Worm (Caenorhabditis elegans) whole organism, L4 larva: ENCODE data around the gene clec-183.
A peak's percentile ranks its signal among the peaks of the same experiment; 100 is the strongest.

Experiments used
- D1046.2 ChIP-seq: fragments of 200-800 bp; sonication (Bioruptor generic); IDR thresholded peaks from 2 replicates; pipeline ENCODE4 v1.3.6; 2022; ENCODE audit warnings: missing genetic modification characterization, missing compliant biosample characterization
- F37D6.2 ChIP-seq: sonication (generic microtip); optimal IDR thresholded peaks from 2 replicates; lab custom pipeline; 2016; ENCODE audit warnings: mild to moderate bottlenecking, missing genetic modification characterization, missing compliant biosample characterization
- T26A8.4 ChIP-seq: fragments of 200-800 bp; sonication (Bioruptor generic); IDR thresholded peaks from 2 replicates; pipeline ENCODE4 v1.3.6; 2022; ENCODE audit warnings: missing genetic modification characterization, missing compliant biosample characterization
- Y48G9A.11 ChIP-seq: fragments of 200-800 bp; sonication (Bioruptor generic); IDR thresholded peaks from 2 replicates; pipeline ENCODE4 v1.3.6; 2022; ENCODE audit warnings: missing genetic modification reagents, missing genetic modification characterization, missing compliant biosample characterization
- Y5F2A.4 ChIP-seq: fragments of 200-800 bp; sonication (Bioruptor generic); optimal IDR thresholded peaks from 2 replicates; lab custom pipeline; 2018; ENCODE audit warnings: mild to moderate bottlenecking, missing genetic modification characterization, missing compliant biosample characterization
- Y75B8A.6 ChIP-seq: fragments of 200-800 bp; sonication (Bioruptor generic); IDR thresholded peaks from 2 replicates; pipeline ENCODE4 v1.3.6; 2022; ENCODE audit warnings: missing genetic modification reagents, missing genetic modification characterization, missing compliant biosample characterization
- ZK337.2 ChIP-seq: fragments of 200-800 bp; sonication (Bioruptor generic); IDR thresholded peaks from 2 replicates; pipeline ENCODE4 v1.3.6; 2022; ENCODE audit warnings: missing genetic modification reagents, missing genetic modification characterization, missing compliant biosample characterization
- ama-1 ChIP-seq: fragments of 150-350 bp; optimal IDR thresholded peaks from 2 replicates; lab custom pipeline; 2014; ENCODE audit warnings: inconsistent platforms, mixed read lengths
- attf-4 ChIP-seq: sonication (generic microtip); optimal IDR thresholded peaks from 3 replicates; lab custom pipeline; 2017; ENCODE audit warnings: missing biosample characterization, missing genetic modification characterization
- ceh-20 ChIP-seq: fragments of 200-800 bp; sonication (Bioruptor generic); IDR thresholded peaks from 2 replicates; pipeline ENCODE4 v1.3.6; 2022; ENCODE audit warnings: missing genetic modification reagents, missing genetic modification characterization, missing compliant biosample characterization
- ceh-82 ChIP-seq: sonication (generic microtip); optimal IDR thresholded peaks from 2 replicates; lab custom pipeline; 2017; ENCODE audit warnings: missing biosample characterization, missing genetic modification characterization
- daf-16 ChIP-seq, 3 experiments: sonication (generic microtip); optimal IDR thresholded peaks; 2 replicates each; lab custom pipeline; 2016 to 2017; ENCODE audit warnings: missing genetic modification characterization in 3 of 3, missing genetic modification reagents in 3 of 3, mild to moderate bottlenecking in 2 of 3, missing compliant biosample characterization in 2 of 3, missing biosample characterization in 1 of 3, moderate library complexity in 1 of 3
- dmd-8 ChIP-seq: fragments of 200-800 bp; sonication (Bioruptor generic); IDR thresholded peaks from 2 replicates; pipeline ENCODE4 v1.3.6; 2022; ENCODE audit warnings: missing genetic modification characterization, missing compliant biosample characterization
- dve-1 ChIP-seq: sonication (generic microtip); optimal IDR thresholded peaks from 2 replicates; lab custom pipeline; 2017; ENCODE audit warnings: antibody characterized with exemption, mild to moderate bottlenecking, missing genetic modification characterization, missing compliant biosample characterization; ENCODE audit not compliant: insufficient read depth
- fos-1 ChIP-seq: fragments of 150-350 bp; optimal IDR thresholded peaks from 2 replicates; lab custom pipeline; 2014; ENCODE audit warnings: missing biosample characterization, missing genetic modification characterization
- hmg-1.1 ChIP-seq: fragments of 200-800 bp; sonication (Bioruptor generic); IDR thresholded peaks from 2 replicates; pipeline ENCODE4 v1.3.6; 2022; ENCODE audit warnings: missing genetic modification reagents, missing genetic modification characterization, missing compliant biosample characterization
- jun-1 ChIP-seq: fragments of 150-350 bp; optimal IDR thresholded peaks from 2 replicates; lab custom pipeline; 2014; ENCODE audit warnings: missing biosample characterization, missing genetic modification reagents, missing genetic modification characterization
- lin-38 ChIP-seq: fragments of 200-800 bp; sonication (Bioruptor generic); IDR thresholded peaks from 2 replicates; pipeline ENCODE4 v1.3.6; 2022; ENCODE audit warnings: missing genetic modification reagents, missing genetic modification characterization, missing compliant biosample characterization
- lsy-2 ChIP-seq, 2 experiments: fragments of 150-350 bp in 1 of 2; sonication (generic microtip) in 1 of 2; optimal IDR thresholded peaks; 2 replicates each; lab custom pipeline; 2014 to 2017; ENCODE audit warnings: missing biosample characterization in 2 of 2, missing genetic modification characterization in 2 of 2
- mdt-29 ChIP-seq: fragments of 200-800 bp; sonication (Bioruptor generic); IDR thresholded peaks from 2 replicates; pipeline ENCODE4 v1.3.6; 2022; ENCODE audit warnings: missing genetic modification reagents, missing genetic modification characterization, missing compliant biosample characterization
- mep-1 ChIP-seq: fragments of 150-350 bp; sonication (generic microtip); optimal IDR thresholded peaks from 3 replicates; lab custom pipeline; 2014; ENCODE audit warnings: missing biosample characterization, missing genetic modification characterization
- mes-2 ChIP-seq: sonication (generic microtip); optimal IDR thresholded peaks from 2 replicates; lab custom pipeline; 2016; ENCODE audit warnings: missing genotype, mild to moderate bottlenecking, missing genetic modification characterization, missing compliant biosample characterization; ENCODE audit not compliant: poor library complexity, severe bottlenecking
- mxl-2 ChIP-seq: fragments of 200-800 bp; sonication (Bioruptor generic); conservative IDR thresholded peaks from 2 replicates; pipeline ENCODE4 v1.3.6; 2022; ENCODE audit warnings: missing genetic modification reagents, missing genetic modification characterization, missing compliant biosample characterization
- nhr-10 ChIP-seq: fragments of 150-350 bp; optimal IDR thresholded peaks from 2 replicates; lab custom pipeline; 2014; ENCODE audit warnings: missing biosample characterization, missing genetic modification characterization
- nhr-11 ChIP-seq: fragments of 150-350 bp; optimal IDR thresholded peaks from 2 replicates; lab custom pipeline; 2014; ENCODE audit warnings: missing biosample characterization, missing genetic modification characterization
- nhr-111 ChIP-seq: fragments of 200-800 bp; sonication (Bioruptor generic); optimal IDR thresholded peaks from 2 replicates; lab custom pipeline; 2018; ENCODE audit warnings: mild to moderate bottlenecking, missing genetic modification characterization, missing compliant biosample characterization
- nhr-28 ChIP-seq: fragments of 150-350 bp; optimal IDR thresholded peaks from 2 replicates; lab custom pipeline; 2014; ENCODE audit warnings: missing biosample characterization, missing genetic modification characterization
- nhr-48 ChIP-seq: sonication (generic microtip); optimal IDR thresholded peaks from 2 replicates; lab custom pipeline; 2016; ENCODE audit warnings: mild to moderate bottlenecking, missing genetic modification characterization, missing compliant biosample characterization
- nhr-76 ChIP-seq: fragments of 150-350 bp; optimal IDR thresholded peaks from 2 replicates; lab custom pipeline; 2014; ENCODE audit warnings: missing biosample characterization, missing genetic modification characterization
- nhr-77 ChIP-seq: fragments of 150-350 bp; optimal IDR thresholded peaks from 2 replicates; lab custom pipeline; 2014; ENCODE audit warnings: missing biosample characterization, missing genetic modification characterization
- pha-4 ChIP-seq, 2 experiments: fragments of 150-350 bp in 1 of 2; fragments of 200-800 bp in 1 of 2; sonication (Bioruptor generic) in 1 of 2; IDR thresholded peaks in 1 of 2; optimal IDR thresholded peaks in 1 of 2; 2 replicates each; pipeline versions ENCODE4 v1.3.6 to Lab custom; 2014 to 2022; ENCODE audit warnings: missing genetic modification characterization in 2 of 2, missing genetic modification reagents in 2 of 2, missing biosample characterization in 1 of 2, missing compliant biosample characterization in 1 of 2
- php-3 ChIP-seq: fragments of 200-800 bp; sonication (Bioruptor generic); IDR thresholded peaks from 2 replicates; pipeline ENCODE4 v1.3.6; 2022; ENCODE audit warnings: missing genetic modification reagents, missing genetic modification characterization, missing compliant biosample characterization
- set-16 ChIP-seq: fragments of 200-800 bp; sonication (Bioruptor generic); IDR thresholded peaks from 2 replicates; pipeline ENCODE4 v1.3.6; 2022; ENCODE audit warnings: missing genetic modification reagents, missing genetic modification characterization, missing compliant biosample characterization
- spr-3 ChIP-seq: fragments of 200-800 bp; sonication (Bioruptor generic); optimal IDR thresholded peaks from 2 replicates; lab custom pipeline; 2018; ENCODE audit warnings: mild to moderate bottlenecking, missing genetic modification characterization, missing compliant biosample characterization
- unc-130 ChIP-seq: sonication (generic microtip); optimal IDR thresholded peaks from 2 replicates; lab custom pipeline; 2016; ENCODE audit warnings: missing genetic modification reagents, missing genetic modification characterization, missing compliant biosample characterization
- unc-39 ChIP-seq: sonication (generic microtip); optimal IDR thresholded peaks from 2 replicates; lab custom pipeline; 2017; ENCODE audit warnings: missing biosample characterization, missing genetic modification characterization
- unc-62 ChIP-seq, 3 experiments: fragments of 150-350 bp in 1 of 3; sonication (generic microtip); optimal IDR thresholded peaks in 2 of 3; peaks in 1 of 3; 1 replicate in 1 of 3; 2 replicates in 2 of 3; lab custom pipeline; 2014 to 2017; ENCODE audit warnings: missing biosample characterization in 3 of 3, missing genetic modification characterization in 3 of 3, missing genetic modification reagents in 3 of 3, missing genotype in 1 of 3
- zag-1 ChIP-seq: fragments of 150-350 bp; optimal IDR thresholded peaks from 2 replicates; lab custom pipeline; 2014; ENCODE audit warnings: missing biosample characterization, missing genetic modification characterization
- zfp-2 ChIP-seq: sonication (generic microtip); optimal IDR thresholded peaks from 2 replicates; lab custom pipeline; 2016; ENCODE audit warnings: mild to moderate bottlenecking, missing genetic modification characterization, missing compliant biosample characterization
- ztf-11 ChIP-seq: fragments of 150-350 bp; optimal IDR thresholded peaks from 2 replicates; lab custom pipeline; 2014; ENCODE audit warnings: missing biosample characterization, missing genetic modification characterization

Gene clec-183

DNA sequence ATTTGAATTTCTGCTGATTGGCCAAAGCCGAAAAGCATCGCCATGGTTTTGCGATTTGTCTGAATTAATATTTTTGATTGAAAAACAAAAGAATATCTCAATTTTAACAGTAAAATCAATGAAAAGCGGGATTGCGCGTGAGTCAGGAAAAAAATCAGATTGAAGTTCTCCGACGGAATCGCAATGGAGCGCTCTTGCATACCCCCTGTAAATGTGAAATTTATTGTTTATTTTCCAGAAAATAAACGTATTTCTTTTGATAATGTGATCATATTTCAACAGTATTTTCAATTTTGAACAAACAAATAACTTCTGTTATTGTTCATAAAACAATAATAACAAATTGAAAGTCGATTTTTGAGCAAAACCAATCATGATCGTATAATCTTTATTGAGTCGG, 13.8 kb downstream of the clec-183 start, which contains the start of gene vps-26 (continued):
- TF ChIP-seq pha-4 (GFP tag; IDR thresholded peaks at IDR 0.05; lab: Robert Waterston, UW) (no peak), pha-4 (tag; optimal IDR thresholded peaks at IDR 0.05; lab: Kevin White, UChicago) (no peak), jun-1 (no peak), nhr-11 (no peak), F37D6.2 (tag; lab: Kevin White, UChicago) (no peak), Y5F2A.4 (GFP tag; lab: Kevin White, UChicago) (no peak), php-3 (no peak), ama-1 (lab: Kevin White, UChicago) (peak; percentile 26), dve-1 (tag; lab: Kevin White, UChicago) (peak; percentile 52), spr-3 (no peak), nhr-76 (tag; lab: Kevin White, UChicago) (no peak), unc-62 (GFP tag; optimal IDR thresholded peaks at IDR 0.05 in 1 of 2; lab: Kevin White, UChicago) (peak in 1 of 2 experiments; percentile 23), unc-62 (tag; optimal IDR thresholded peaks at IDR 0.05; lab: Kevin White, UChicago) (no peak), lin-38 (peak; percentile 92), unc-130 (GFP tag; lab: Kevin White, UChicago) (no peak), fos-1 (tag; lab: Kevin White, UChicago) (no peak)
- TF ChIP-seq, all 104 proteins: peak for 11

DNA sequence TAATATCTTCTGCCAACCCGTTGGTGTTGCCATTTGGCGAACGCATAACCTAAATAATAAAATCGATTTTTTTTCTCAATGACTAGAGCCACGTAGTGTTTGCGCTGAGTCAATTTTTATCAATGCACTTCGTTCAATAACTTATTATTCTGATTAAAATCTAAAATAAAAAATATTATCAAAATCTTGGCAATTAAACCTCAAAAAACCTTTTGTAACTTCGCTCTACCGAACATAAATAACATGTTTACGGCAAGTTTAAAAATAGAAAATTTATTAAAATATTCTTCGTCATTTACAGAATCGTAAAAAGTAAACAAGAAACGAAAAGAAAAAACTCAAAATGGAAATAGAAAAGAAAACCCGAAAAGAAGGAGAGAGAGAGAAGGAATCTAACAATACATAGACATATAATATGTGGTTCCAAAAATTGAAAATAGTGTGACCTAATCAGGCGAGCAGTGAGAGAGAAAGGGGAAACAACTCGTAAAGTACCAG, 15.3 kb downstream of the clec-183 start, which contains the start of gene pigc-1:
TSS of gene pigc-1 (minus strand) at position 51 of the 498 bp plus-strand sequence.
- TF ChIP-seq mes-2 (tag; lab: Kevin White, UChicago) (peak; percentile 10), nhr-77 (tag; lab: Kevin White, UChicago) (peak; percentile 31), Y48G9A.11 (GFP tag; lab: Robert Waterston, UW) (peak; percentile 18; the same call in 1 of the 2 replicates), lin-38 (peak; percentile 38), mdt-29 (GFP tag; lab: Robert Waterston, UW) (no peak), daf-16 (GFP tag; optimal IDR thresholded peaks at IDR 0.05; lab: Kevin White, UChicago) (no peak), daf-16 (tag; optimal IDR thresholded peaks at IDR 0.05; lab: Kevin White, UChicago) (peak; percentile 90), nhr-111 (GFP tag; lab: Kevin White, UChicago) (no peak), mep-1 (tag; lab: Kevin White, UChicago) (peak; percentile 6)

DNA sequence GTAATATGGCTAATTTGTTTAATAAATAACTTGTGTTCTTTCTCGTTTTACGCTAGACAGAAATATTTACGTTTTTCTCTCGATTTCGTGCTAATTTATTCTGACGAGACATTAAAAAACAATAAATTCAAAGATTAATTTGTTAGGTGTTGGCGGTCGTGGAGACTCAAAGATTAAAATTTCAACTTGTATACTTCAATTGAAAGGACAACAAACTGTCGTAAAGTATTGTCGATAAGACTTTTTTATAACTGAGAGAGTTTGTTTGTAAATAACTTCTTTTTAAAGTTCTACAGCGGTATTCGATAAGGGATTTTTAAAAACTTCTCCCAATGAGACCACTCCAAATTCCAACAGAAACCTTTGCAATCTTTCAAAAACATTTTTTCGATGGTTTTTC, 25.9 kb downstream of the clec-183 start:
- no peak for TF ChIP-seq attf-4
- no peak for TF ChIP-seq ceh-82
- no peak for TF ChIP-seq daf-16 (GFP tag; optimal IDR thresholded peaks at IDR 0.05; lab: Kevin White, UChicago)
- peak; percentile 94 for TF ChIP-seq daf-16 (tag; optimal IDR thresholded peaks at IDR 0.05; lab: Kevin White, UChicago)
- TF ChIP-seq dve-1 (tag; lab: Kevin White, UChicago) = peak; percentile 19

DNA sequence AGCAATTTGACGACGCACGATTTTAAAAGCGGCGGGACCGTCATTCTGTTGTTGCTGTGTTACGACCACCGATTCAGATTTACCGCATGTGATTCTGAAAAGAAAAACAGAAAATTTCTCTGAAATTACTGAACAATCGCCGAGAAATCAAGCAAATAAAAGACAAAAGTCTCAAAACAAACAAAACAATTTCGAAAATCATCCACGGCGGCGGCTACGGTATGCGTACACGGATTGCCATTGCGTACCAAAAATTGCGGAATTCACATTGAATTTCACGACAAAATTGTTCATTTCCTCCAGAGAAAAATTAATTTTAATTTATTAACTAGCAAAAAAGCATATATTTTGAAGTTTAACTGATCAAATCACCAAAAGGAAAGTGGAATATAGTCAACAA, 38.6 kb downstream of the clec-183 start, which contains the start of gene pezo-1:
TSS of gene pezo-1 (minus strand) at position 101 of the 400 bp plus-strand sequence.
- no peak for TF ChIP-seq nhr-28 (tag; lab: Kevin White, UChicago)
- TF ChIP-seq mep-1 (tag; lab: Kevin White, UChicago) = no peak
- no peak for TF ChIP-seq ztf-11 (tag; lab: Kevin White, UChicago)
- no peak for TF ChIP-seq unc-39 (tag; lab: Kevin White, UChicago)
- peak in 1 of 2 experiments; percentile 48 for TF ChIP-seq lsy-2 (tag; optimal IDR thresholded peaks at IDR 0.05; lab: Kevin White, UChicago)
- TF ChIP-seq, all 104 proteins: peak for 1

DNA sequence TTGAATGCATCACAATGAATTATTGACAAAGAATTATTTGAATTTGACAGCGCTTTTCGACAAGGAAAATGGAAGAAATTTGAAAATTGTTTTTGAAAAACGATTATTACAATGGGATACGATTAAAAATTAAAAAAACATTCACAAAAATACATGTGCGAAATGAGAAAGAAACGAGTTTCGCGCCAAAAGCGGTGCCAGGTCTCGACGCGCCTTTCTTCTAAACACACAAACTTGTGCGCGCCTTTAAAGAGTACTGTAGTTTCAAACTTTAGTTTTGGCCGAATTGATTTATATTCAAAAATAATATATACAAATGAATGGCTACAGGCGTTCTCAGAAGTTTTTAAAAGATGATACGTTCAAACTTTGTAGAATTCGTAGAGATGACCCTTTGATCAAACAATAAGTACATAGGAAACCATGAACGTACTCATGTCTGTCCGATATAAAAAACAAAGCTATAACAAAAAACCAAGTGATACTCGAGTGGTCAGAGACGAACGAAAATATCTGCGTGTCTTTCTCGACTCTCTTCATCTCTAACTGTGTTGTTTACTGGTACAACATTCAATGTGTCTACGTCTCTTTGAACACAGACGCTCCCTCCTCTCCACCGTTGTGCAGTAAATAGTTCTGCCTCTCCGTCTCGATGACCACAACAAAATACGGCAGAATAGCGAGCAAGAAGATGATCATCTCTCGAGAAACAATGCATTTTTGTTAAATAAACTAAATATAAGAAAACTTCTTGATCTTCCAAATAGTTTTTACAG, 40.2 kb downstream of the clec-183 start:
- TF ChIP-seq nhr-10 (tag; lab: Kevin White, UChicago) (no peak), set-16 (GFP tag; lab: Robert Waterston, UW) (no peak), hmg-1.1 (GFP tag; lab: Robert Waterston, UW) (no peak), unc-130 (GFP tag; lab: Kevin White, UChicago) (peak; percentile 4), ceh-20 (GFP tag; lab: Robert Waterston, UW) (no peak), Y75B8A.6 (GFP tag; lab: Robert Waterston, UW) (no peak), dmd-8 (GFP tag; lab: Robert Waterston, UW) (no peak), D1046.2 (no peak), mep-1 (tag; lab: Kevin White, UChicago) (no peak), mxl-2 (GFP tag; lab: Robert Waterston, UW) (no peak), T26A8.4 (GFP tag; lab: Robert Waterston, UW) (no peak), ZK337.2 (GFP tag; lab: Robert Waterston, UW) (no peak), zag-1 (tag; lab: Kevin White, UChicago) (no peak), zfp-2 (tag; lab: Kevin White, UChicago) (no peak), nhr-48 (no peak)
